Fruit fly (Drosophila melanogaster) whole organism, wandering third instar larva: ENCODE measurements around the gene CG6972.

Experiments used
- CG9705 ChIP-seq: fragments of 200-800 bp; sonication (Bioruptor generic); optimal IDR thresholded peaks from 2 replicates; lab custom pipeline; 2018; ENCODE audit warnings: missing biosample characterization, mild to moderate bottlenecking, missing genetic modification characterization
- Dfd ChIP-seq: fragments of >200 bp; optimal IDR thresholded peaks from 2 replicates; lab custom pipeline; 2017; ENCODE audit warnings: missing biosample characterization, missing genetic modification characterization
- Vsx2 ChIP-seq: fragments of 200-300, 225-300 bp; sonication (Bioruptor generic); optimal IDR thresholded peaks from 2 replicates; lab custom pipeline; 2018; ENCODE audit warnings: missing biosample characterization, missing genetic modification characterization; ENCODE audit not compliant: partially characterized antibody
- dmrt93B ChIP-seq: fragments of 200-800 bp; sonication (Bioruptor generic); optimal IDR thresholded peaks from 2 replicates; lab custom pipeline; 2018; ENCODE audit warnings: missing biosample characterization, mild to moderate bottlenecking, missing genetic modification characterization
- lola ChIP-seq: fragments of >200 bp; optimal IDR thresholded peaks from 2 replicates; lab custom pipeline; 2017; ENCODE audit warnings: missing biosample characterization, missing genetic modification characterization
- pan ChIP-seq: fragments of >200 bp; optimal IDR thresholded peaks from 2 replicates; lab custom pipeline; 2017
- psq ChIP-seq: fragments of 200-800 bp; sonication (Bioruptor generic); optimal IDR thresholded peaks from 3 replicates; lab custom pipeline; 2017; ENCODE audit warnings: missing biosample characterization, mild to moderate bottlenecking, missing genetic modification characterization, moderate library complexity
- rgr ChIP-seq: fragments of 200-800 bp; sonication (Bioruptor generic); optimal IDR thresholded peaks from 3 replicates; lab custom pipeline; 2016; ENCODE audit warnings: missing biosample characterization, mild to moderate bottlenecking, missing genetic modification characterization

DNA sequence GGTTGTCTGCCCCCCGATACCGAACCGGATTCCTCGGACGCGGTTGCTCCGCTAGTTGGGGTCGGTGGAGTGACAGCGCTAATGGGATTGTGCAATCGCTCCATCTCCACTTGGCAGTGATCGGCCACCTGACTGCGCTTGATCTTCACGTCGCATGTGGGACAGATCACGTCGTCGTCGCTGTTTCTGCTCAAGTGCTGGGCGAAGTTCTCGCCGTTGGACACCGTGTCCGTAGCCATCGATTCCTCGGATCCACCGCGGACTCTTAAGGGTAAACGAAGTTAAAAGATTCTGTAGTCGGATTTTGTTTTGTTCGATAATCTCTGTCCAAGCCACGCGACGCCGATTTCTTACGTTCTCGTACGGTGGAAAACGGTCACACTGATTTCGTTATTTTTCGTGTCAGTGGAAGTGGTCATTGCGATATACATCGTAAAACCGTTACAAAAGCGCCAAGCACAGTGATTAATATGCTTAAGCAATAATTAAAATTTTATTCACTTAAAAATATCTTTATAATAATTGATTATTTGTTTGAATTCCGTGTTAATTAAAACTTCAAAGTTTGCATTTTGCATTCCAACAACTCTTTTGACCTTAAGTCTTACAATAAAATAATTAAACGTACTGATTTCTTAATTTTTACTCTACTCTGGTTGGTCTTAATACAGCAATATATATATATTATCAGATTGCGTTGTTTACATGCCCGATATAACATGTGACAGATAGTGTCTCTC is 24.4 kb downstream of the CG6972 start, which contains the start of gene RNF220:
- TF ChIP-seq Dfd (GFP tag; lab: Kevin White, UChicago) (no peak), psq (no peak), lola (no peak), pan (no peak), rgr (GFP tag; lab: Kevin White, UChicago) (no peak), Vsx2 (no peak), CG9705 (no peak), dmrt93B (GFP tag; lab: Kevin White, UChicago) (no peak)
